Worm (Caenorhabditis elegans) whole organism, L4 larva: ENCODE data around the gene jmjd-1.1.

Experiments used
- D1046.2 ChIP-seq: fragments of 200-800 bp; sonication (Bioruptor generic); IDR thresholded peaks from 2 replicates; pipeline ENCODE4 v1.3.6; 2022; ENCODE audit warnings: missing genetic modification characterization, missing compliant biosample characterization
- R02D3.7 ChIP-seq: fragments of 150-350 bp; sonication (generic microtip); optimal IDR thresholded peaks from 3 replicates; lab custom pipeline; 2014; ENCODE audit warnings: missing biosample characterization, missing genetic modification characterization
- T20F7.1 ChIP-seq: fragments of 200-800 bp; sonication (Bioruptor generic); optimal IDR thresholded peaks from 2 replicates; lab custom pipeline; 2018; ENCODE audit warnings: mild to moderate bottlenecking, missing genetic modification characterization, missing compliant biosample characterization
- T26A8.4 ChIP-seq: fragments of 200-800 bp; sonication (Bioruptor generic); IDR thresholded peaks from 2 replicates; pipeline ENCODE4 v1.3.6; 2022; ENCODE audit warnings: missing genetic modification characterization, missing compliant biosample characterization
- Y5F2A.4 ChIP-seq: fragments of 200-800 bp; sonication (Bioruptor generic); optimal IDR thresholded peaks from 2 replicates; lab custom pipeline; 2018; ENCODE audit warnings: mild to moderate bottlenecking, missing genetic modification characterization, missing compliant biosample characterization
- Y75B8A.6 ChIP-seq: fragments of 200-800 bp; sonication (Bioruptor generic); IDR thresholded peaks from 2 replicates; pipeline ENCODE4 v1.3.6; 2022; ENCODE audit warnings: missing genetic modification reagents, missing genetic modification characterization, missing compliant biosample characterization
- ZK546.5 ChIP-seq, 2 experiments: sonication (generic microtip); optimal IDR thresholded peaks; 2 replicates each; lab custom pipeline; 2017; ENCODE audit warnings: missing biosample characterization in 2 of 2, missing genetic modification characterization in 2 of 2
- aha-1 ChIP-seq: fragments of 150-350 bp; peaks from one replicate; lab custom pipeline; 2014; ENCODE audit warnings: missing biosample characterization, missing genetic modification characterization
- ama-1 ChIP-seq: fragments of 150-350 bp; optimal IDR thresholded peaks from 2 replicates; lab custom pipeline; 2014; ENCODE audit warnings: inconsistent platforms, mixed read lengths
- arid-1 ChIP-seq: fragments of 200-800 bp; sonication (Bioruptor generic); conservative IDR thresholded peaks from 2 replicates; pipeline ENCODE4 v1.3.6; 2022; ENCODE audit warnings: missing genetic modification reagents, missing genetic modification characterization, missing compliant biosample characterization
- attf-4 ChIP-seq: sonication (generic microtip); optimal IDR thresholded peaks from 3 replicates; lab custom pipeline; 2017; ENCODE audit warnings: missing biosample characterization, missing genetic modification characterization
- ceh-32 ChIP-seq: sonication (generic microtip); optimal IDR thresholded peaks from 2 replicates; lab custom pipeline; 2016; ENCODE audit warnings: mild to moderate bottlenecking, missing genetic modification characterization, missing compliant biosample characterization; ENCODE audit not compliant: poor library complexity
- ces-1 ChIP-seq: fragments of 150-350 bp; sonication (generic microtip); optimal IDR thresholded peaks from 4 replicates; lab custom pipeline; 2014; ENCODE audit warnings: missing biosample characterization, missing genetic modification reagents, missing genetic modification characterization
- ctbp-1 ChIP-seq: fragments of 200-800 bp; sonication (Bioruptor generic); IDR thresholded peaks from 2 replicates; pipeline ENCODE4 v1.3.6; 2022; ENCODE audit warnings: missing genetic modification reagents, missing genetic modification characterization, missing compliant biosample characterization
- daf-16 ChIP-seq, 3 experiments: sonication (generic microtip); optimal IDR thresholded peaks; 2 replicates each; lab custom pipeline; 2016 to 2017; ENCODE audit warnings: missing genetic modification characterization in 3 of 3, missing genetic modification reagents in 3 of 3, mild to moderate bottlenecking in 2 of 3, missing compliant biosample characterization in 2 of 3, missing biosample characterization in 1 of 3, moderate library complexity in 1 of 3
- daf-19 ChIP-seq: fragments of 200-800 bp; sonication (Bioruptor generic); conservative IDR thresholded peaks from 2 replicates; pipeline ENCODE4 v1.3.6; 2022; ENCODE audit warnings: missing genetic modification characterization, missing compliant biosample characterization
- dmd-6 ChIP-seq: fragments of 200-800 bp; sonication (Bioruptor generic); IDR thresholded peaks from 2 replicates; pipeline ENCODE4 v1.3.6; 2022; ENCODE audit warnings: missing genetic modification reagents, missing genetic modification characterization, missing compliant biosample characterization
- dmd-9 ChIP-seq: fragments of 200-800 bp; sonication (Bioruptor generic); IDR thresholded peaks from 2 replicates; pipeline ENCODE4 v1.3.6; 2022; ENCODE audit warnings: missing genetic modification reagents, missing genetic modification characterization, missing compliant biosample characterization
- duxl-1 ChIP-seq: sonication (generic microtip); optimal IDR thresholded peaks from 2 replicates; lab custom pipeline; 2016; ENCODE audit warnings: mild to moderate bottlenecking, missing genetic modification characterization, moderate library complexity, missing compliant biosample characterization; ENCODE audit not compliant: poor library complexity
- dve-1 ChIP-seq: sonication (generic microtip); optimal IDR thresholded peaks from 2 replicates; lab custom pipeline; 2017; ENCODE audit warnings: antibody characterized with exemption, mild to moderate bottlenecking, missing genetic modification characterization, missing compliant biosample characterization; ENCODE audit not compliant: insufficient read depth
- fkh-10 ChIP-seq: fragments of 150-350 bp; optimal IDR thresholded peaks from 2 replicates; lab custom pipeline; 2014; ENCODE audit warnings: missing biosample characterization, missing genetic modification reagents, missing genetic modification characterization
- fos-1 ChIP-seq: fragments of 150-350 bp; optimal IDR thresholded peaks from 2 replicates; lab custom pipeline; 2014; ENCODE audit warnings: missing biosample characterization, missing genetic modification characterization
- hlh-11 ChIP-seq: fragments of 200-800 bp; sonication (Bioruptor generic); optimal IDR thresholded peaks from 2 replicates; lab custom pipeline; 2018; ENCODE audit warnings: mild to moderate bottlenecking, missing genetic modification characterization, missing compliant biosample characterization
- hmg-1.1 ChIP-seq: fragments of 200-800 bp; sonication (Bioruptor generic); IDR thresholded peaks from 2 replicates; pipeline ENCODE4 v1.3.6; 2022; ENCODE audit warnings: missing genetic modification reagents, missing genetic modification characterization, missing compliant biosample characterization
- lim-7 ChIP-seq: fragments of 200-800 bp; sonication (Bioruptor generic); IDR thresholded peaks from 2 replicates; pipeline ENCODE4 v1.3.6; 2022; ENCODE audit warnings: missing genetic modification characterization, missing compliant biosample characterization
- lin-1 ChIP-seq: fragments of 200-800 bp; sonication (Bioruptor generic); IDR thresholded peaks from 2 replicates; pipeline ENCODE4 v1.3.6; 2022; ENCODE audit warnings: missing genetic modification reagents, missing genetic modification characterization, missing compliant biosample characterization
- lin-29 ChIP-seq: fragments of 200-800 bp; sonication (Bioruptor generic); IDR thresholded peaks from 2 replicates; pipeline ENCODE4 v1.3.6; 2022; ENCODE audit warnings: missing genetic modification reagents, missing genetic modification characterization, missing compliant biosample characterization
- lin-38 ChIP-seq: fragments of 200-800 bp; sonication (Bioruptor generic); IDR thresholded peaks from 2 replicates; pipeline ENCODE4 v1.3.6; 2022; ENCODE audit warnings: missing genetic modification reagents, missing genetic modification characterization, missing compliant biosample characterization
- lsy-2 ChIP-seq, 2 experiments: fragments of 150-350 bp in 1 of 2; sonication (generic microtip) in 1 of 2; optimal IDR thresholded peaks; 2 replicates each; lab custom pipeline; 2014 to 2017; ENCODE audit warnings: missing biosample characterization in 2 of 2, missing genetic modification characterization in 2 of 2
- mdt-29 ChIP-seq: fragments of 200-800 bp; sonication (Bioruptor generic); IDR thresholded peaks from 2 replicates; pipeline ENCODE4 v1.3.6; 2022; ENCODE audit warnings: missing genetic modification reagents, missing genetic modification characterization, missing compliant biosample characterization
- mep-1 ChIP-seq: fragments of 150-350 bp; sonication (generic microtip); optimal IDR thresholded peaks from 3 replicates; lab custom pipeline; 2014; ENCODE audit warnings: missing biosample characterization, missing genetic modification characterization
- nhr-10 ChIP-seq: fragments of 150-350 bp; optimal IDR thresholded peaks from 2 replicates; lab custom pipeline; 2014; ENCODE audit warnings: missing biosample characterization, missing genetic modification characterization
- nhr-28 ChIP-seq: fragments of 150-350 bp; optimal IDR thresholded peaks from 2 replicates; lab custom pipeline; 2014; ENCODE audit warnings: missing biosample characterization, missing genetic modification characterization
- nhr-41 ChIP-seq: fragments of 200-800 bp; sonication (Bioruptor generic); IDR thresholded peaks from 2 replicates; pipeline ENCODE4 v1.3.6; 2022; ENCODE audit warnings: missing genetic modification reagents, missing genetic modification characterization, missing compliant biosample characterization
- nhr-42 ChIP-seq: fragments of 200-800 bp; sonication (Bioruptor generic); IDR thresholded peaks from 2 replicates; pipeline ENCODE4 v1.3.6; 2022; ENCODE audit warnings: missing genetic modification characterization, missing compliant biosample characterization
- nhr-6 ChIP-seq: fragments of 150-350 bp; optimal IDR thresholded peaks from 2 replicates; lab custom pipeline; 2014; ENCODE audit warnings: missing biosample characterization, missing genetic modification characterization
- pha-4 ChIP-seq, 2 experiments: fragments of 150-350 bp in 1 of 2; fragments of 200-800 bp in 1 of 2; sonication (Bioruptor generic) in 1 of 2; IDR thresholded peaks in 1 of 2; optimal IDR thresholded peaks in 1 of 2; 2 replicates each; pipeline versions ENCODE4 v1.3.6 to Lab custom; 2014 to 2022; ENCODE audit warnings: missing genetic modification characterization in 2 of 2, missing genetic modification reagents in 2 of 2, missing biosample characterization in 1 of 2, missing compliant biosample characterization in 1 of 2
- php-3 ChIP-seq: fragments of 200-800 bp; sonication (Bioruptor generic); IDR thresholded peaks from 2 replicates; pipeline ENCODE4 v1.3.6; 2022; ENCODE audit warnings: missing genetic modification reagents, missing genetic modification characterization, missing compliant biosample characterization
- rbr-2 ChIP-seq: sonication (generic microtip); optimal IDR thresholded peaks from 2 replicates; lab custom pipeline; 2016; ENCODE audit warnings: missing genotype, missing genetic modification characterization, missing compliant biosample characterization
- saeg-2 ChIP-seq: fragments of 200-800 bp; sonication (Bioruptor generic); IDR thresholded peaks from 2 replicates; pipeline ENCODE4 v1.3.6; 2022; ENCODE audit warnings: missing genetic modification reagents, missing genetic modification characterization, missing compliant biosample characterization
- sdz-12 ChIP-seq: fragments of 200-800 bp; sonication (Bioruptor generic); optimal IDR thresholded peaks from 2 replicates; lab custom pipeline; 2018; ENCODE audit warnings: mild to moderate bottlenecking, missing genetic modification characterization, missing compliant biosample characterization
- set-16 ChIP-seq: fragments of 200-800 bp; sonication (Bioruptor generic); IDR thresholded peaks from 2 replicates; pipeline ENCODE4 v1.3.6; 2022; ENCODE audit warnings: missing genetic modification reagents, missing genetic modification characterization, missing compliant biosample characterization
- snpc-1.2 ChIP-seq: fragments of 200-800 bp; sonication (Bioruptor generic); IDR thresholded peaks from 2 replicates; pipeline ENCODE4 v1.3.6; 2022; ENCODE audit warnings: missing genetic modification reagents, missing genetic modification characterization, missing compliant biosample characterization
- tra-1 ChIP-seq: fragments of 200-800 bp; sonication (Bioruptor generic); IDR thresholded peaks from 2 replicates; pipeline ENCODE4 v1.3.6; 2022; ENCODE audit warnings: missing genetic modification reagents, missing genetic modification characterization, missing compliant biosample characterization
- zfp-2 ChIP-seq: sonication (generic microtip); optimal IDR thresholded peaks from 2 replicates; lab custom pipeline; 2016; ENCODE audit warnings: mild to moderate bottlenecking, missing genetic modification characterization, missing compliant biosample characterization
- zfp-3 ChIP-seq: fragments of 200-800 bp; sonication (Bioruptor generic); conservative IDR thresholded peaks from 2 replicates; pipeline ENCODE4 v1.3.6; 2022; ENCODE audit warnings: missing genetic modification reagents, missing genetic modification characterization, missing compliant biosample characterization
- zip-2 ChIP-seq: fragments of 150-350 bp; optimal IDR thresholded peaks from 2 replicates; lab custom pipeline; 2014; ENCODE audit warnings: missing biosample characterization, missing genetic modification characterization
- ztf-7 ChIP-seq: fragments of 150-350 bp; optimal IDR thresholded peaks from 2 replicates; lab custom pipeline; 2014; ENCODE audit warnings: missing biosample characterization, missing genetic modification characterization

Gene jmjd-1.1

ce11 chrII:11761806-11762512 is 44.4 kb upstream of the jmjd-1.1 start:
- peak; percentile 71 for TF ChIP-seq php-3
- peak; percentile 97; the same call in 1 of the 2 replicates for TF ChIP-seq zfp-3
- peak; percentile 9 for TF ChIP-seq rbr-2
- no peak for TF ChIP-seq nhr-28 (tag; lab: Kevin White, UChicago)
- 0 out of 2 replicates have a peak, but pooled peaks have one; percentile 24 for TF ChIP-seq dmd-9 (GFP tag; lab: Robert Waterston, UW)
- no peak for TF ChIP-seq fos-1 (tag; lab: Kevin White, UChicago)
- 0 out of 2 replicates have a peak, but pooled peaks have one; percentile 25 for TF ChIP-seq tra-1 (GFP tag; lab: Robert Waterston, UW)
- TF ChIP-seq daf-16 (GFP tag; optimal IDR thresholded peaks at IDR 0.05; lab: Kevin White, UChicago): no peak
- TF ChIP-seq daf-16 (tag; optimal IDR thresholded peaks at IDR 0.05; lab: Kevin White, UChicago): peak; percentile 38
- peak; percentile 39 for TF ChIP-seq hlh-11
- TF ChIP-seq R02D3.7 (tag; lab: Kevin White, UChicago): no peak
- TF ChIP-seq ZK546.5 (tag; optimal IDR thresholded peaks at IDR 0.05; lab: Kevin White, UChicago): no peak
- peak; percentile 49 for TF ChIP-seq ama-1
- peak; percentile 68; the same call in 1 of the 2 replicates for TF ChIP-seq snpc-1.2 (GFP tag; lab: Robert Waterston, UW)
- peak; percentile 68 for TF ChIP-seq arid-1 (GFP tag; lab: Robert Waterston, UW)
- TF ChIP-seq aha-1 (tag; lab: Kevin White, UChicago): peak; percentile 83
- TF ChIP-seq nhr-6 (tag; lab: Kevin White, UChicago): peak; percentile 34
- TF ChIP-seq mep-1 (tag; lab: Kevin White, UChicago): peak; percentile 90
- peak; percentile 83 for TF ChIP-seq T26A8.4 (GFP tag; lab: Robert Waterston, UW)
- TF ChIP-seq saeg-2 (GFP tag; lab: Robert Waterston, UW): 0 out of 2 replicates have a peak, but pooled peaks have one; percentile 25
- TF ChIP-seq nhr-42 (GFP tag; lab: Robert Waterston, UW): no peak; the same call in 1 of the 2 replicates
- no peak for TF ChIP-seq nhr-41
- no peak for TF ChIP-seq duxl-1
- TF ChIP-seq lsy-2 (tag; optimal IDR thresholded peaks at IDR 0.05; lab: Kevin White, UChicago): peak in 1 of 2 experiments; percentile 86
- TF ChIP-seq sdz-12 (GFP tag; lab: Kevin White, UChicago): no peak
- TF ChIP-seq lin-1 (GFP tag; lab: Robert Waterston, UW): peak; percentile 43; the same call in 1 of the 2 replicates
- peak; percentile 59 for TF ChIP-seq lim-7
- peak; percentile 57 for TF ChIP-seq ceh-32 (tag; lab: Kevin White, UChicago)
- TF ChIP-seq ces-1 (GFP tag; lab: Kevin White, UChicago): no peak
- no peak for TF ChIP-seq nhr-10 (tag; lab: Kevin White, UChicago)
- TF ChIP-seq lin-29 (GFP tag; lab: Robert Waterston, UW): no peak
- TF ChIP-seq mdt-29 (GFP tag; lab: Robert Waterston, UW): peak; percentile 63; the same call in 1 of the 2 replicates
- TF ChIP-seq fkh-10 (GFP tag; lab: Kevin White, UChicago): no peak
- peak; percentile 94 for TF ChIP-seq ctbp-1 (GFP tag; lab: Robert Waterston, UW)
- TF ChIP-seq zip-2 (tag; lab: Kevin White, UChicago): no peak
- TF ChIP-seq daf-19: peak; percentile 91; the same call in 1 of the 2 replicates
- no peak for TF ChIP-seq D1046.2 (GFP tag; lab: Robert Waterston, UW)
- TF ChIP-seq set-16: no peak
- TF ChIP-seq attf-4 (tag; lab: Kevin White, UChicago): no peak
- peak; percentile 69 for TF ChIP-seq lin-38
- TF ChIP-seq Y75B8A.6 (GFP tag; lab: Robert Waterston, UW): peak; percentile 87
- TF ChIP-seq dve-1: peak; percentile 61
- TF ChIP-seq dmd-6 (GFP tag; lab: Robert Waterston, UW): peak; percentile 49; the same call in 1 of the 2 replicates
- peak; percentile 24 for TF ChIP-seq ztf-7 (tag; lab: Kevin White, UChicago)
- TF ChIP-seq hmg-1.1 (GFP tag; lab: Robert Waterston, UW): peak; percentile 73
- no peak for TF ChIP-seq Y5F2A.4 (GFP tag; lab: Kevin White, UChicago)
- peak; percentile 76; the same call in 1 of the 2 replicates for TF ChIP-seq pha-4 (GFP tag; IDR thresholded peaks at IDR 0.05; lab: Robert Waterston, UW)
- peak; percentile 35 for TF ChIP-seq pha-4 (tag; optimal IDR thresholded peaks at IDR 0.05; lab: Kevin White, UChicago)
- TF ChIP-seq zfp-2: no peak
- TF ChIP-seq T20F7.1: peak; percentile 70
